Fruit fly (Drosophila melanogaster) whole organism, wandering third instar larva: ENCODE results near the gene Exo70.
A peak's percentile ranks its signal among the peaks of the same experiment; 100 is the strongest.

ENCODE experiments used
- Abd-B ChIP-seq: fragments of >200 bp; optimal IDR thresholded peaks from 2 replicates; lab custom pipeline; 2017; ENCODE audit warnings: missing biosample characterization, missing genetic modification characterization
- CG32264 ChIP-seq: fragments of 200-800 bp; sonication (Bioruptor generic); optimal IDR thresholded peaks from 2 replicates; lab custom pipeline; 2016; ENCODE audit warnings: missing biosample characterization, missing genetic modification characterization
- CG9705 ChIP-seq: fragments of 200-800 bp; sonication (Bioruptor generic); optimal IDR thresholded peaks from 2 replicates; lab custom pipeline; 2018; ENCODE audit warnings: missing biosample characterization, mild to moderate bottlenecking, missing genetic modification characterization
- CrebA ChIP-seq: fragments of 200-800 bp; sonication (Bioruptor generic); optimal IDR thresholded peaks from 2 replicates; lab custom pipeline; 2016; ENCODE audit warnings: missing biosample characterization, mild to moderate bottlenecking, missing genetic modification characterization, borderline replicate concordance
- Dfd ChIP-seq: fragments of >200 bp; optimal IDR thresholded peaks from 2 replicates; lab custom pipeline; 2017; ENCODE audit warnings: missing biosample characterization, missing genetic modification characterization
- Dif ChIP-seq: fragments of 200-275, 200-300 bp; sonication (Bioruptor generic); optimal IDR thresholded peaks from 2 replicates; lab custom pipeline; 2018; ENCODE audit warnings: missing biosample characterization, missing genetic modification characterization; ENCODE audit not compliant: partially characterized antibody
- HLH106 ChIP-seq: fragments of 200-800 bp; optimal IDR thresholded peaks from 3 replicates; lab custom pipeline; 2019; ENCODE audit warnings: missing biosample characterization, mild to moderate bottlenecking, missing genetic modification characterization, moderate library complexity
- Hnf4 ChIP-seq: fragments of 200-800 bp; sonication (Bioruptor generic); optimal IDR thresholded peaks from 2 replicates; lab custom pipeline; 2016; ENCODE audit warnings: missing biosample characterization, mild to moderate bottlenecking, missing genetic modification characterization
- Hr78 ChIP-seq: fragments of >200 bp; optimal IDR thresholded peaks from 2 replicates; lab custom pipeline; 2017; ENCODE audit warnings: missing biosample characterization, missing genetic modification characterization
- Hr83 ChIP-seq: fragments of 200-300 bp; sonication (Bioruptor generic); optimal IDR thresholded peaks from 2 replicates; lab custom pipeline; 2016; ENCODE audit warnings: missing biosample characterization, mild to moderate bottlenecking, missing genetic modification characterization, moderate library complexity; ENCODE audit not compliant: poor library complexity, severe bottlenecking
- Mio ChIP-seq: sonication (Bioruptor generic); optimal IDR thresholded peaks from 2 replicates; lab custom pipeline; 2016; ENCODE audit warnings: missing biosample characterization, missing genetic modification characterization
- Myc ChIP-seq: fragments of >200 bp; optimal IDR thresholded peaks from 2 replicates; lab custom pipeline; 2017
- N ChIP-seq: fragments of >200 bp; optimal IDR thresholded peaks from 2 replicates; lab custom pipeline; 2018; ENCODE audit warnings: missing biosample characterization, missing external identifiers, missing genetic modification characterization
- Rel ChIP-seq, 2 experiments: fragments of 200-800 bp; sonication (Bioruptor generic) in 1 of 2; optimal IDR thresholded peaks; 2 replicates in 1 of 2; 3 replicates in 1 of 2; lab custom pipeline; 2016 to 2019; ENCODE audit warnings: mild to moderate bottlenecking in 2 of 2, missing biosample characterization in 2 of 2, missing genetic modification characterization in 2 of 2, moderate library complexity in 1 of 2
- Sp1 ChIP-seq: fragments of 200-800 bp; sonication (Bioruptor generic); optimal IDR thresholded peaks from 3 replicates; lab custom pipeline; 2019; ENCODE audit warnings: missing biosample characterization, mild to moderate bottlenecking, missing genetic modification characterization, moderate library complexity
- Vsx2 ChIP-seq: fragments of 200-300, 225-300 bp; sonication (Bioruptor generic); optimal IDR thresholded peaks from 2 replicates; lab custom pipeline; 2018; ENCODE audit warnings: missing biosample characterization, missing genetic modification characterization; ENCODE audit not compliant: partially characterized antibody
- br ChIP-seq: fragments of 200-800 bp; sonication (Bioruptor generic); optimal IDR thresholded peaks from 2 replicates; lab custom pipeline; 2016; ENCODE audit warnings: missing biosample characterization, missing genetic modification characterization
- brk ChIP-seq: fragments of 200-800 bp; sonication (Bioruptor generic); optimal IDR thresholded peaks from 2 replicates; lab custom pipeline; 2016; ENCODE audit warnings: missing biosample characterization, mild to moderate bottlenecking, missing genetic modification characterization
- dl ChIP-seq, 2 experiments: fragments of 175-275, 200-275 bp in 1 of 2; fragments of 200-275 bp in 1 of 2; sonication (Bioruptor generic); optimal IDR thresholded peaks; lab custom pipeline; 2018; ENCODE audit warnings: mild to moderate bottlenecking in 2 of 2, missing biosample characterization in 2 of 2, missing genetic modification characterization in 2 of 2, moderate library complexity in 2 of 2; ENCODE audit not compliant: partially characterized antibody in 2 of 2, insufficient read depth in 1 of 2
- dsf ChIP-seq: sonication (Bioruptor generic); optimal IDR thresholded peaks from 2 replicates; lab custom pipeline; 2016; ENCODE audit warnings: missing biosample characterization, missing genetic modification characterization, borderline replicate concordance
- ey ChIP-seq: fragments of 200-800 bp; sonication (Bioruptor generic); optimal IDR thresholded peaks from 2 replicates; lab custom pipeline; 2016; ENCODE audit warnings: missing biosample characterization, missing genetic modification characterization
- foxo ChIP-seq, 2 experiments: fragments of 200-800 bp; sonication (Bioruptor generic); optimal IDR thresholded peaks; 2 replicates in 1 of 2; 3 replicates in 1 of 2; lab custom pipeline; 2016 to 2017; ENCODE audit warnings: missing biosample characterization in 2 of 2, missing genetic modification characterization in 2 of 2
- fru ChIP-seq: fragments of 200-800 bp; sonication (Bioruptor generic); optimal IDR thresholded peaks from 3 replicates; lab custom pipeline; 2016; ENCODE audit warnings: missing biosample characterization, mild to moderate bottlenecking, missing genetic modification characterization
- h ChIP-seq: fragments of 200-800 bp; sonication (Bioruptor generic); optimal IDR thresholded peaks from 3 replicates; lab custom pipeline; 2016; ENCODE audit warnings: missing biosample characterization, mild to moderate bottlenecking, missing genetic modification characterization
- jim ChIP-seq: fragments of 175-275, 200-325 bp; sonication (Bioruptor generic); optimal IDR thresholded peaks from 2 replicates; lab custom pipeline; 2016; ENCODE audit warnings: missing biosample characterization, mild to moderate bottlenecking, missing genetic modification characterization
- lola ChIP-seq: fragments of >200 bp; optimal IDR thresholded peaks from 2 replicates; lab custom pipeline; 2017; ENCODE audit warnings: missing biosample characterization, missing genetic modification characterization
- psq ChIP-seq: fragments of 200-800 bp; sonication (Bioruptor generic); optimal IDR thresholded peaks from 3 replicates; lab custom pipeline; 2017; ENCODE audit warnings: missing biosample characterization, mild to moderate bottlenecking, missing genetic modification characterization, moderate library complexity
- rgr ChIP-seq: fragments of 200-800 bp; sonication (Bioruptor generic); optimal IDR thresholded peaks from 3 replicates; lab custom pipeline; 2016; ENCODE audit warnings: missing biosample characterization, mild to moderate bottlenecking, missing genetic modification characterization
- sage ChIP-seq: fragments of 200-800 bp; sonication (Bioruptor generic); optimal IDR thresholded peaks from 2 replicates; lab custom pipeline; 2016; ENCODE audit warnings: missing biosample characterization, mild to moderate bottlenecking, missing genetic modification characterization
- sv ChIP-seq: fragments of 200-800 bp; sonication (Bioruptor generic); optimal IDR thresholded peaks from 3 replicates; lab custom pipeline; 2016; ENCODE audit warnings: missing biosample characterization, missing genetic modification characterization
- tai ChIP-seq: sonication (Bioruptor generic); optimal IDR thresholded peaks from 2 replicates; lab custom pipeline; 2016; ENCODE audit warnings: missing biosample characterization, missing genetic modification characterization
- usp ChIP-seq: fragments of >200 bp; optimal IDR thresholded peaks from 2 replicates; lab custom pipeline; 2017; ENCODE audit warnings: missing biosample characterization, missing genetic modification characterization
- woc ChIP-seq: sonication (Bioruptor generic); optimal IDR thresholded peaks from 2 replicates; lab custom pipeline; 2016; ENCODE audit warnings: missing biosample characterization, mild to moderate bottlenecking, missing genetic modification characterization

The Exo70 gene

dm6 chr3L:8423156-8423555 is 11.5 kb downstream of the Exo70 start:
- no peak for TF ChIP-seq Sp1 (GFP tag; lab: Kevin White, UChicago)
- no peak for TF ChIP-seq sage (GFP tag; lab: Kevin White, UChicago)
- TF ChIP-seq foxo (GFP tag; optimal IDR thresholded peaks at IDR 0.05; lab: Kevin White, UChicago), result no peak
- TF ChIP-seq fru (GFP tag; lab: Kevin White, UChicago), result no peak
- TF ChIP-seq jim (GFP tag; lab: Kevin White, UChicago), result no peak
- TF ChIP-seq Myc (lab: Kevin White, UChicago), result no peak
- TF ChIP-seq Dfd (GFP tag; lab: Kevin White, UChicago), result no peak
- TF ChIP-seq CG9705 (GFP tag; lab: Kevin White, UChicago), result no peak
- no peak for TF ChIP-seq psq
- TF ChIP-seq Hnf4 (GFP tag; lab: Kevin White, UChicago), result no peak
- TF ChIP-seq ey (GFP tag; lab: Kevin White, UChicago), result no peak
- no peak for TF ChIP-seq br
- TF ChIP-seq woc, result no peak
- TF ChIP-seq sv (GFP tag; lab: Kevin White, UChicago), result no peak
- no peak for TF ChIP-seq dsf (GFP tag; lab: Kevin White, UChicago)
- no peak for TF ChIP-seq lola (GFP tag; lab: Kevin White, UChicago)
- TF ChIP-seq HLH106 (tag; lab: Kevin White, UChicago), result no peak
- no peak for TF ChIP-seq N (GFP tag; lab: Kevin White, UChicago)
- no peak for TF ChIP-seq CrebA (GFP tag; lab: Kevin White, UChicago)

DNA sequence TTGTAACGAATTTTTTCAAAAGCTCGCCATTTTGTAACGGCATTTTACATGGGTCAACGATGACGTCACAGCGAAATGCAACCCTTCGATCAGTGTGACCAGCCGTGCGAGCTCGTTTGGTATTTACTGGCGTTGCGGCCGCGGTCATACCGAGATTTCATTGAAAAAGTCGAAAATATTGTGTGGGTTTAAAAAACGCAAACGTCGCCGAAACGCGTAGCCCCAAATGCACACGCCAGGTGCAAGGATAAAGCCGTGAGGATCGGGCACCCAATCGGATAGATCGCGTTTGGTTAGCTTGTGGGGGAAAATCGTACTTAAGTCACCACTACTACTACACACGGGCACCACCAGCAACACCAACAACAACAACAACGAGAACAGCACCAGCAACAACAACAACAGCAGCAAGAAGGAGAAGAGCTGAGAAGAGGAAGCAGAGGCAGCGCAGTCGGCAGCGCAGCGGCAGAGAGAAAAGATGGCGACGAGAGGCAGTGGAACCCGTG is 13.2 kb downstream of the Exo70 start, which contains the start of gene Cbl:
Cbl (plus strand) TSS at position 124 of the 506 bp plus-strand sequence.
- TF ChIP-seq Rel (GFP tag; optimal IDR thresholded peaks at IDR 0.05; lab: Kevin White, UChicago), result no peak
- peak; percentile 12 for TF ChIP-seq Rel (tag; optimal IDR thresholded peaks at IDR 0.05; lab: Kevin White, UChicago)
- no peak for TF ChIP-seq woc
- no peak for TF ChIP-seq foxo (GFP tag; optimal IDR thresholded peaks at IDR 0.05; lab: Kevin White, UChicago)
- TF ChIP-seq dsf (GFP tag; lab: Kevin White, UChicago), result no peak
- TF ChIP-seq Vsx2 (GFP tag; lab: Kevin White, UChicago), result peak; percentile 36
- TF ChIP-seq Dif, result peak; percentile 8
- TF ChIP-seq jim (GFP tag; lab: Kevin White, UChicago), result no peak
- peak; percentile 18 for TF ChIP-seq h (GFP tag; lab: Kevin White, UChicago)
- TF ChIP-seq Mio (GFP tag; lab: Kevin White, UChicago), result no peak
- TF ChIP-seq CG9705 (GFP tag; lab: Kevin White, UChicago), result no peak

DNA sequence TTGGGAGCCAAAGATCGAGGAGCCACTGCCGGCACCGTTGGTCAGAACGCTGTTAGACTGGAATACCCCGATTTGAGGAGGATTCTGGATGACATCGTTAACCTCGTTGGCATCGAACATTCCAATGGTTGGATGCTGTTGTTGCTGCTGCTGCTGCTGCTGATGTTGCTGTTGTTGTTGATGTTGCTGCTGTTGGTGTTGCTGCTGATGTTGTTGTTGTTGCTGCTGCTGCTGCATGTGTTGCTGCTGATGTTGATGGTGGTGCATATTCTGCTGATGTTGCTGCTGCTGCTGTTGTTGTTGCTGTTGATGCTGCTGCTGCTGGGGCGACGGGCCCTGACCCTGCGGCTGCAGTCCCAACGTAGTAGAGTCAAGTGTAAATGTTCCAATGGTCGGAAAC is 25.9 kb downstream of the Exo70 start:
- no peak for TF ChIP-seq fru (GFP tag; lab: Kevin White, UChicago)
- TF ChIP-seq Hr83 (GFP tag; lab: Kevin White, UChicago), result no peak
- no peak for TF ChIP-seq sage (GFP tag; lab: Kevin White, UChicago)
- TF ChIP-seq Dfd (GFP tag; lab: Kevin White, UChicago), result peak; percentile 98
- no peak for TF ChIP-seq dl (GFP tag; optimal IDR thresholded peaks at IDR 0.05; lab: Kevin White, UChicago; ENCODE audit: insufficient read depth in 1 of 2, partially characterized antibody in 2 of 2)

- TF ChIP-seq Abd-B (GFP tag; lab: Kevin White, UChicago) (no peak), Dfd (GFP tag; lab: Kevin White, UChicago) (no peak), jim (GFP tag; lab: Kevin White, UChicago) (no peak), Hr83 (GFP tag; lab: Kevin White, UChicago) (no peak), fru (GFP tag; lab: Kevin White, UChicago) (no peak), h (GFP tag; lab: Kevin White, UChicago) (no peak), usp (GFP tag; lab: Kevin White, UChicago) (no peak), sage (GFP tag; lab: Kevin White, UChicago) (no peak), ey (GFP tag; lab: Kevin White, UChicago) (no peak), brk (GFP tag; lab: Kevin White, UChicago) (no peak), N (GFP tag; lab: Kevin White, UChicago) (no peak), lola (GFP tag; lab: Kevin White, UChicago) (no peak), tai (no peak), Mio (GFP tag; lab: Kevin White, UChicago) (no peak), dl (GFP tag; optimal IDR thresholded peaks at IDR 0.05; lab: Kevin White, UChicago; ENCODE audit: insufficient read depth in 1 of 2, partially characterized antibody in 2 of 2) (no peak), rgr (GFP tag; lab: Kevin White, UChicago) (no peak), Hr78 (GFP tag; lab: Kevin White, UChicago) (no peak), CG32264 (GFP tag; lab: Kevin White, UChicago) (no peak), psq (no peak)
These were observed 28.4 kb downstream of the Exo70 start for dm6 chr3L:8440079-8440478.
